Worm (Caenorhabditis elegans): Measurements from ENCODE around the gene C10E2.1.

C10E2.1 gene

ce11 chrX:16803545-16803944 is 40.9 kb downstream of the C10E2.1 start:
- TF ChIP-seq F39B2.1 (GFP tag; IDR thresholded peaks at IDR 0.05) (no peak), zim-3 (tag; optimal IDR thresholded peaks at IDR 0.05) (peak; percentile 35)

ce11 chrX:16807015-16807414 is 44.4 kb downstream of the C10E2.1 start, which contains the start of gene mec-4:
TSS of gene mec-4 (minus strand) at chrX:16807115.
- TF ChIP-seq B0336.3 (GFP tag; IDR thresholded peaks at IDR 0.05) (no peak), cebp-2 (GFP tag; IDR thresholded peaks at IDR 0.05) (no peak)

DNA sequence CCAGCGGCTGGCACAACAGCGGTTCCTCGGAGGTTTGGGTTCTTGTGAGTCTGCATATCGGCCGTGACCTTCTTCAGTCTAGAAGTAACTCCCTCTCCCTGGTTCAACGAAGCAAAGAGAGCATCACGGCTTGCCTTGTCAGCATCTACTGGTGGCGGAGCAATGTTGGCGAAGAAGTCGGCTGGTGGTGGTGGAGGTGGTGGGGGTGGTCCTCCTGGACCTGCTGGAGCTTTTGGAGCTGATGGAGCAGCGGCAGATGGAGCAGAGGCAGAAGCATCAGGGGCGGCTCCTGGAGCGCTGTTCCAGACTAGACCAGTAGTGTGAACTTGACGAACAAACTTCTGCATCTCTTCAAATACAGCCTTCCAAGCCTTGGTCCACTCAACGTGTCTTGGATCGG is 45.9 kb downstream of the C10E2.1 start:
- TF ChIP-seq F39B2.1 (GFP tag; IDR thresholded peaks at IDR 0.05) (no peak), snpc-1.1 (tag; optimal IDR thresholded peaks at IDR 0.05; ENCODE audit: insufficient read depth) (no peak), ccch-3 (GFP tag; optimal IDR thresholded peaks at IDR 0.05) (no peak), madf-10 (tag; optimal IDR thresholded peaks at IDR 0.05) (no peak), zim-3 (tag; optimal IDR thresholded peaks at IDR 0.05) (no peak), B0336.3 (GFP tag; IDR thresholded peaks at IDR 0.05) (no peak), hsf-1 (GFP tag; IDR thresholded peaks at IDR 0.05) (no peak), akir-1 (GFP tag; optimal IDR thresholded peaks at IDR 0.05) (no peak), ama-1 (optimal IDR thresholded peaks at IDR 0.05) (no peak), ama-1 (GFP tag; optimal IDR thresholded peaks at IDR 0.05) (no peak), ceh-100 (GFP tag; IDR thresholded peaks at IDR 0.05) (no peak), mcd-1 (GFP tag; IDR thresholded peaks at IDR 0.05) (peak; percentile 18; the same call in 1 of the 2 replicates), attf-5 (GFP tag; optimal IDR thresholded peaks at IDR 0.05) (no peak), ceh-40 (GFP tag; IDR thresholded peaks at IDR 0.05) (no peak), C06A6.2 (GFP tag; conservative IDR thresholded peaks at IDR 0.05) (no peak), tlf-1 (GFP tag; optimal IDR thresholded peaks at IDR 0.05) (no peak), lsl-1 (GFP tag; optimal IDR thresholded peaks at IDR 0.05) (no peak), F37B4.10 (GFP tag; IDR thresholded peaks at IDR 0.05) (no peak), egrh-3 (GFP tag; IDR thresholded peaks at IDR 0.05) (peak; percentile 90), sea-2 (GFP tag; IDR thresholded peaks at IDR 0.05) (no peak), bed-1 (GFP tag; IDR thresholded peaks at IDR 0.05) (no peak), Y53G8AR.9 (GFP tag; conservative IDR thresholded peaks at IDR 0.05) (no peak), egl-18 (GFP tag; IDR thresholded peaks at IDR 0.05) (no peak), lsy-27 (tag; optimal IDR thresholded peaks at IDR 0.05; ENCODE audit: borderline replicate concordance, insufficient read depth) (no peak), zfh-2 (GFP tag; conservative IDR thresholded peaks at IDR 0.05) (peak; percentile 92), T07F8.4 (tag; optimal IDR thresholded peaks at IDR 0.05) (no peak)

ce11 chrX:16809689-16810088 is 47.1 kb downstream of the C10E2.1 start:
- no peak for TF ChIP-seq him-1 (tag; optimal IDR thresholded peaks at IDR 0.05)
- no peak for TF ChIP-seq ceh-58 (GFP tag; IDR thresholded peaks at IDR 0.05)
- TF ChIP-seq rcor-1 (GFP tag; IDR thresholded peaks at IDR 0.05): no peak
- TF ChIP-seq Y53F4B.3 (GFP tag; IDR thresholded peaks at IDR 0.05): no peak
- no peak for TF ChIP-seq F57A8.1 (GFP tag; optimal IDR thresholded peaks at IDR 0.05)
- no peak for TF ChIP-seq C06A6.2 (GFP tag; conservative IDR thresholded peaks at IDR 0.05)

- TF ChIP-seq D2030.7 (GFP tag; IDR thresholded peaks at IDR 0.05) (no peak), snpc-1.1 (tag; optimal IDR thresholded peaks at IDR 0.05; ENCODE audit: insufficient read depth) (no peak), ztf-18 (tag; optimal IDR thresholded peaks at IDR 0.05) (no peak), madf-6 (GFP tag; IDR thresholded peaks at IDR 0.05) (no peak), zfh-2 (GFP tag; conservative IDR thresholded peaks at IDR 0.05) (0 out of 2 replicates have a peak, but pooled peaks have one; percentile 14), nhr-80 (tag; optimal IDR thresholded peaks at IDR 0.05) (no peak), ztf-28 (GFP tag; IDR thresholded peaks at IDR 0.05) (no peak)
These were observed 49.3 kb downstream of the C10E2.1 start for ce11 chrX:16811974-16812373.
